Worm (Caenorhabditis elegans): ENCODE data around the gene nhr-172.

Gene nhr-172

ce11 chrV:7472815-7473214, 36.0 kb upstream of the nhr-172 start, which contains the start of gene str-28:
Gene str-28, minus strand, starts transcription at chrV:7472915.
- no peak for TF ChIP-seq hmg-11 (tag; optimal IDR thresholded peaks at IDR 0.05)
- TF ChIP-seq egl-5 (tag; optimal IDR thresholded peaks at IDR 0.05), result no peak
- TF ChIP-seq zag-1 (tag; optimal IDR thresholded peaks at IDR 0.05), result no peak
- no peak for TF ChIP-seq skn-1 (tag; optimal IDR thresholded peaks at IDR 0.05)
- no peak for TF ChIP-seq nhr-43 (tag; optimal IDR thresholded peaks at IDR 0.05; ENCODE audit: poor library complexity, severe bottlenecking)
- no peak for TF ChIP-seq jun-1 (tag; optimal IDR thresholded peaks at IDR 0.05)
- TF ChIP-seq nhr-11 (tag; optimal IDR thresholded peaks at IDR 0.05), result no peak
- no peak for TF ChIP-seq nhr-28 (tag; optimal IDR thresholded peaks at IDR 0.05)
- no peak for TF ChIP-seq aly-2 (tag; optimal IDR thresholded peaks at IDR 0.05)
- no peak for TF ChIP-seq nhr-23 (tag; optimal IDR thresholded peaks at IDR 0.05)
- no peak for TF ChIP-seq eor-1 (tag; optimal IDR thresholded peaks at IDR 0.05)
- no peak for TF ChIP-seq fkh-10 (GFP tag; optimal IDR thresholded peaks at IDR 0.05)
- no peak for TF ChIP-seq lin-15B (tag; optimal IDR thresholded peaks at IDR 0.05)
- TF ChIP-seq snpc-4 (tag; optimal IDR thresholded peaks at IDR 0.05), result no peak
- no peak for TF ChIP-seq pqm-1 (tag; optimal IDR thresholded peaks at IDR 0.05)
- TF ChIP-seq fkh-2 (tag; optimal IDR thresholded peaks at IDR 0.05), result no peak
- TF ChIP-seq unc-39 (tag; optimal IDR thresholded peaks at IDR 0.05), result no peak
- TF ChIP-seq pha-4 (tag; optimal IDR thresholded peaks at IDR 0.05), result no peak
- TF ChIP-seq unc-62 (GFP tag; optimal IDR thresholded peaks at IDR 0.05), result no peak
- no peak for TF ChIP-seq daf-12 (tag; optimal IDR thresholded peaks at IDR 0.05)

- no peak for TF ChIP-seq elt-1 (tag; optimal IDR thresholded peaks at IDR 0.05)
- TF ChIP-seq lin-15B (tag; optimal IDR thresholded peaks at IDR 0.05), result no peak
- TF ChIP-seq ztf-11 (tag; optimal IDR thresholded peaks at IDR 0.05), result no peak
- TF ChIP-seq hmg-11 (tag; optimal IDR thresholded peaks at IDR 0.05), result no peak
- TF ChIP-seq ceh-82 (tag; optimal IDR thresholded peaks at IDR 0.05), result no peak
- TF ChIP-seq pqm-1 (tag; optimal IDR thresholded peaks at IDR 0.05), result no peak
- no peak for TF ChIP-seq elt-3 (tag; optimal IDR thresholded peaks at IDR 0.05)
- no peak for TF ChIP-seq fkh-2 (tag; optimal IDR thresholded peaks at IDR 0.05)
- TF ChIP-seq pha-4 (tag; optimal IDR thresholded peaks at IDR 0.05), result no peak
- TF ChIP-seq tbx-2 (tag; optimal IDR thresholded peaks at IDR 0.05), result no peak
- no peak for TF ChIP-seq nfya-1 (tag; optimal IDR thresholded peaks at IDR 0.05; ENCODE audit: insufficient read depth)
- TF ChIP-seq nhr-43 (tag; optimal IDR thresholded peaks at IDR 0.05; ENCODE audit: poor library complexity, severe bottlenecking), result no peak
Observed at ce11 chrV:7476766-7477165, 32.0 kb upstream of the nhr-172 start, which contains the start of gene srh-125. Gene srh-125, minus strand, starts transcription at chrV:7476866.

ce11 chrV:7478404-7478803, 30.4 kb upstream of the nhr-172 start, which contains the start of gene str-190:
Gene str-190, minus strand, starts transcription at chrV:7478504.
- TF ChIP-seq lin-39 (tag; optimal IDR thresholded peaks at IDR 0.05), result no peak
- TF ChIP-seq daf-12 (tag; optimal IDR thresholded peaks at IDR 0.05), result no peak
- no peak for TF ChIP-seq ceh-28 (tag; optimal IDR thresholded peaks at IDR 0.05)
- TF ChIP-seq fos-1 (tag; optimal IDR thresholded peaks at IDR 0.05), result no peak
- no peak for TF ChIP-seq egl-5 (tag; optimal IDR thresholded peaks at IDR 0.05)
- no peak for TF ChIP-seq ztf-4 (tag; optimal IDR thresholded peaks at IDR 0.05)
- no peak for TF ChIP-seq nhr-11 (tag; optimal IDR thresholded peaks at IDR 0.05)
- no peak for TF ChIP-seq nhr-23 (tag; optimal IDR thresholded peaks at IDR 0.05)
- no peak for TF ChIP-seq pqm-1 (tag; optimal IDR thresholded peaks at IDR 0.05)

- TF ChIP-seq nhr-12 (tag; optimal IDR thresholded peaks at IDR 0.05) (no peak), fkh-2 (tag; optimal IDR thresholded peaks at IDR 0.05) (no peak), elt-3 (tag; optimal IDR thresholded peaks at IDR 0.05) (no peak), snpc-4 (tag; optimal IDR thresholded peaks at IDR 0.05) (no peak), pha-4 (tag; optimal IDR thresholded peaks at IDR 0.05) (no peak), fkh-10 (GFP tag; optimal IDR thresholded peaks at IDR 0.05) (no peak), ZK546.5 (tag; optimal IDR thresholded peaks at IDR 0.05) (no peak), elt-1 (tag; optimal IDR thresholded peaks at IDR 0.05) (no peak), ama-1 (optimal IDR thresholded peaks at IDR 0.05) (no peak), ceh-16 (tag; optimal IDR thresholded peaks at IDR 0.05) (no peak), ceh-82 (tag; optimal IDR thresholded peaks at IDR 0.05) (no peak), egl-5 (tag; optimal IDR thresholded peaks at IDR 0.05) (no peak)
Observed at ce11 chrV:7480949-7481348, 27.8 kb upstream of the nhr-172 start, which contains the start of gene C18B10.6. Gene C18B10.6, minus strand, starts transcription at chrV:7481049.

ce11 chrV:7485000-7485399, 23.8 kb upstream of the nhr-172 start, which contains the start of gene srbc-8:
Gene srbc-8, minus strand, starts transcription at chrV:7485100.
- TF ChIP-seq skn-1 (tag; optimal IDR thresholded peaks at IDR 0.05) (no peak), lin-15B (tag; optimal IDR thresholded peaks at IDR 0.05) (no peak), hmg-11 (tag; optimal IDR thresholded peaks at IDR 0.05) (no peak), elt-1 (tag; optimal IDR thresholded peaks at IDR 0.05) (no peak), nfya-1 (tag; optimal IDR thresholded peaks at IDR 0.05; ENCODE audit: insufficient read depth) (no peak), tbx-2 (tag; optimal IDR thresholded peaks at IDR 0.05) (no peak)
